Worm (Caenorhabditis elegans): ENCODE data around the gene B0035.13.

B0035.13 gene

DNA sequence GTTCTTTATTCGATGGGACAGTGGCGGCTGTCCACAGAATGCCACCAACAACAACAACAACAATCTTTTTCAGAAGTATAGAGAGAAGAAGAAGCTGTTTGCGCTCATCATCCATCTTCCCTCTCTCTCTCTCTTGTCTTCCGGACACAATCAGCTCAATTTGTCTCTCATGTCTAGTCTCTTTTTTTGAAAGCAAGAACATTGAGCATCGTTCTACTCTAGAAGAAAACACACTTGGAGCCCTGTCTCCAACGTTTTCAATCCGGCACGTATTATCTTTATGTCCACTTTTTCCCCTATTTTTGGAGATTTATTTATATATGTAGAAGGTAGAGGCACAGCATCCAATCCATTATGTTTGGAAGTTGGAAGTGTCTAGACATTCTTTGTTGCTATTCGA is 42.3 kb upstream of the B0035.13 start:
- TF ChIP-seq hmg-1.1 (GFP tag; IDR thresholded peaks at IDR 0.05) = 0 out of 2 replicates have a peak, but pooled peaks have one; percentile 25
- peak in 1 of 2 experiments; percentile 51 for TF ChIP-seq hif-1 (tag; optimal IDR thresholded peaks at IDR 0.05)
- TF ChIP-seq lsy-2 (tag; optimal IDR thresholded peaks at IDR 0.05) = peak in 1 of 2 experiments; percentile 27
- TF ChIP-seq hlh-11 (tag; optimal IDR thresholded peaks at IDR 0.05) = no peak
- TF ChIP-seq daf-16 (GFP tag; optimal IDR thresholded peaks at IDR 0.05) = peak in 1 of 2 experiments; percentile 31
- TF ChIP-seq daf-16 (tag; optimal IDR thresholded peaks at IDR 0.05) = no peak

DNA sequence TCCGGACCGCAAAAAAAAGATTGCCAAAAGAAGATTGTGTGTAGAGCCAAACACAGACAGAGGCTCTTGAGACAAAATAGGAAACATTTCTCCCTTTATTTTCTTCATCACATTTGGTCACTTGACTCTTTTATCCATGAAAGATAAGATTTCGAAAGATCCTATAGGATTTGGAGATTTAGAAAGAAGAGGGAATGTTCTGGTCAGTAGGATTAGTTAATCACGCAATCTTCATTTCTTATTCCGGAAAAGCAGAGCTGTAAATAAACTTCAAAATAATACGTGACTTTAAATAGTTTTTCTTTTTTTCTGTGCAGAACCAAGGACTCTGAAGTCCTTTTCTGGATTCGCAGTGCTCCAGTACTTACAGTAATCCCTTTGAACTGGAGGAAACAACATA is 40.8 kb upstream of the B0035.13 start:
- TF ChIP-seq dmd-6 (GFP tag; IDR thresholded peaks at IDR 0.05) (no peak), hlh-30 (tag; optimal IDR thresholded peaks at IDR 0.05; ENCODE audit: insufficient read depth) (peak; percentile 17)

ce11 chrIV:11344288-11344687 is 37.8 kb upstream of the B0035.13 start:
- TF ChIP-seq unc-62 (GFP tag; optimal IDR thresholded peaks at IDR 0.05 in 1 of 2) (no peak), unc-62 (tag; optimal IDR thresholded peaks at IDR 0.05) (no peak), Y105C5A.15 (GFP tag; IDR thresholded peaks at IDR 0.05) (no peak), nhr-111 (GFP tag; optimal IDR thresholded peaks at IDR 0.05) (no peak), dmd-6 (GFP tag; IDR thresholded peaks at IDR 0.05) (no peak), mdt-29 (GFP tag; IDR thresholded peaks at IDR 0.05) (no peak), F26F4.8 (GFP tag; conservative IDR thresholded peaks at IDR 0.05) (no peak), dve-1 (tag; optimal IDR thresholded peaks at IDR 0.05; ENCODE audit: insufficient read depth) (no peak), egl-27 (tag; optimal IDR thresholded peaks at IDR 0.05) (no peak), lim-7 (GFP tag; IDR thresholded peaks at IDR 0.05) (no peak), ceh-28 (tag; optimal IDR thresholded peaks at IDR 0.05) (no peak), nhr-41 (GFP tag; IDR thresholded peaks at IDR 0.05) (no peak), T26A8.4 (GFP tag; IDR thresholded peaks at IDR 0.05) (no peak), aly-2 (tag; optimal IDR thresholded peaks at IDR 0.05) (no peak), nhr-25 (tag; optimal IDR thresholded peaks at IDR 0.05; ENCODE audit: borderline replicate concordance, insufficient read depth) (no peak), arid-1 (GFP tag; conservative IDR thresholded peaks at IDR 0.05) (no peak), unc-39 (tag; optimal IDR thresholded peaks at IDR 0.05) (no peak), zip-2 (tag; optimal IDR thresholded peaks at IDR 0.05) (no peak), lin-38 (GFP tag; IDR thresholded peaks at IDR 0.05) (no peak)

ce11 chrIV:11340735-11341443 is 34.4 kb upstream of the B0035.13 start:
- TF ChIP-seq fkh-10 (GFP tag; optimal IDR thresholded peaks at IDR 0.05) (no peak), dmd-8 (GFP tag; IDR thresholded peaks at IDR 0.05) (0 out of 2 replicates have a peak, but pooled peaks have one; percentile 61), lin-39 (tag; optimal IDR thresholded peaks at IDR 0.05) (no peak), lin-1 (GFP tag; IDR thresholded peaks at IDR 0.05) (peak; percentile 28; the same call in 1 of the 2 replicates), unc-62 (GFP tag; optimal IDR thresholded peaks at IDR 0.05 in 1 of 2) (peak in 1 of 2 experiments; percentile 62), unc-62 (tag; optimal IDR thresholded peaks at IDR 0.05) (no peak), egl-27 (tag; optimal IDR thresholded peaks at IDR 0.05) (no peak), madf-5 (GFP tag; IDR thresholded peaks at IDR 0.05) (no peak), daf-19 (GFP tag; conservative IDR thresholded peaks at IDR 0.05) (0 out of 2 replicates have a peak, but pooled peaks have one; percentile 49), snpc-1.2 (GFP tag; IDR thresholded peaks at IDR 0.05) (peak; percentile 74), Y75B8A.6 (GFP tag; IDR thresholded peaks at IDR 0.05) (no peak), lin-38 (GFP tag; IDR thresholded peaks at IDR 0.05) (peak; percentile 56), ces-1 (GFP tag; optimal IDR thresholded peaks at IDR 0.05) (no peak), cey-2 (tag; optimal IDR thresholded peaks at IDR 0.05; ENCODE audit: borderline replicate concordance, insufficient read depth) (no peak), ama-1 (optimal IDR thresholded peaks at IDR 0.05) (no peak), zip-11 (GFP tag; IDR thresholded peaks at IDR 0.05) (no peak), F49E8.2 (tag; optimal IDR thresholded peaks at IDR 0.05; ENCODE audit: borderline replicate concordance) (peak; percentile 72), arid-1 (GFP tag; conservative IDR thresholded peaks at IDR 0.05) (0 out of 2 replicates have a peak, but pooled peaks have one; percentile 29), pha-4 (GFP tag; IDR thresholded peaks at IDR 0.05) (peak; percentile 29; the same call in 1 of the 2 replicates), pha-4 (tag; optimal IDR thresholded peaks at IDR 0.05) (no peak), hmg-1.1 (GFP tag; IDR thresholded peaks at IDR 0.05) (no peak), lim-7 (GFP tag; IDR thresholded peaks at IDR 0.05) (0 out of 2 replicates have a peak, but pooled peaks have one; percentile 26), zfp-2 (tag; optimal IDR thresholded peaks at IDR 0.05) (no peak)

Data from whole organism, L4 larva.